Worm (Caenorhabditis elegans) whole organism, dauer: ENCODE results near the gene C13C4.6.

Source experiments
- unc-62 ChIP-seq: sonication (generic microtip); optimal IDR thresholded peaks from 2 replicates; lab custom pipeline; 2017; ENCODE audit warnings: missing biosample characterization, missing genetic modification reagents, missing genetic modification characterization

Gene C13C4.6

DNA sequence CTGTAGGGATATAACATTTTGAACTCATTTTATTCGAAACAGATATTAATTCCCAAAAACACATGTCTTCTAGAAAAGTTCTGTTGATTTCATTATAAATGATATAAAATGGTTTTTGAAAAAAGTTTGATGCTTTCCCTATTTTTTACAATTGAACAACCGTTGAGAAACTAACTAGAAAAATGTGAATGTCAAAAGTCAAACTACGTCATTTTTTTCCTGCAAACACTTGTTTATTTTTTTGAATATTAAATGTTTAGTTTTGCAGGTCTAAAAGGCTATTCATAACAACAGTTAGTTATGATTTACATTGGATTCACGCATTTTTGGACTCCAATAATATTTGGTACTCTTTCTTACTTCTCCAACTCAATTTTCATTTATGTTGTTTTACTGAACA, 41.5 kb downstream of the C13C4.6 start, which contains the start of gene srj-4:
Gene srj-4, plus strand, starts transcription at position 301 of the 400 bp plus-strand sequence.
- no peak for TF ChIP-seq unc-62

DNA sequence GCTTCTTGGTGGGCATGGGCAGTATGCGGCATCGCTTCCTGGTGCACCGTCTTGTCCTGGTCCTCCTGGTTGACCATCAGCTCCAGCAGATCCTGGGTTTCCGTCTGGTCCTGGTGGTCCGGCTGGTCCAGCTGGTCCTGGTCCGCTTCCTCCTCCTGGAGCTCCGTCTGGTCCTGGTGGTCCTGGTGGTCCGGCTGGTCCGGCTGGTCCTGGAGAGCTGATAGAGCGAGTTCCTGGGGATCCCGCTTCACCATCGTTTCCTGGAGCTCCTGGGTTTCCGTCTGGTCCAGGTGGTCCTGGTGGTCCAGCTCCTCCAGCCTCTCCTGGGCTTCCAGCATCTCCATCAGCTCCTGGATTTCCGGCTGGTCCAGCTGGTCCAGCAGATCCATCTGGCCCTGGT, 45.7 kb downstream of the C13C4.6 start:
- no peak for TF ChIP-seq unc-62

- no peak for TF ChIP-seq unc-62
Measured at ce11 chrV:12167653-12168052, 46.3 kb downstream of the C13C4.6 start, which contains the start of gene col-37. col-37 (minus strand) TSS chrV:12167753.

DNA sequence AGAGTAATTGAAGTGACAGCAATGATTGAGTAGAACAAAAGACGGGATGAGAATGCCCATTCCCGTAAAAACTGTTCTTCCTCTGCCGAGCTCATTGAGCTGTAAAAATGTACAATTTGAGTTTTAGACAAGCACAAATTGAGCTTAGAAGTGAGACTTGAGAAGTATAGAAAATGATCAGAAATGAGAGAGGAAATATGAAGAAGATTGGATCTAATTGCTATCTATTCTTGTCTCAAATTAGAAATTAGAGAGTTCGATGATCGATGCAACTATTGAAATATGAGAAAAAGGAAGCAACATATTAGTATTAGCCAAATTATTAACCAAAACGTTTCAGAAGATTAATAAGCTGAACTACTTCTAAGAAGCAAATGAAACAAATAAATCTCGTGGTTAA, 48.7 kb downstream of the C13C4.6 start, which contains the start of gene ZK863.1:
Gene ZK863.1, minus strand, starts transcription at position 101 of the 400 bp plus-strand sequence.
- no peak for TF ChIP-seq unc-62
